Worm (Caenorhabditis elegans): Measurements from ENCODE around the gene flp-23.

flp-23 gene

ce11 chrIII:8678371-8678770, 27.8 kb downstream of the flp-23 start (continued):
- no peak for TF ChIP-seq ama-1 (optimal IDR thresholded peaks at IDR 0.05)

- TF ChIP-seq ceh-19 (GFP tag; optimal IDR thresholded peaks at IDR 0.05), result no peak
- no peak for TF ChIP-seq ceh-48 (tag; optimal IDR thresholded peaks at IDR 0.05)
- TF ChIP-seq unc-86 (tag; optimal IDR thresholded peaks at IDR 0.05), result no peak
- peak; percentile 53 for TF ChIP-seq ceh-2 (tag; optimal IDR thresholded peaks at IDR 0.05)
- TF ChIP-seq elt-2 (tag; optimal IDR thresholded peaks at IDR 0.05), result peak; percentile 18
- peak; percentile 4 for TF ChIP-seq tbx-7 (tag; optimal IDR thresholded peaks at IDR 0.05)
- no peak for TF ChIP-seq ceh-14 (tag; optimal IDR thresholded peaks at IDR 0.05)
- no peak for TF ChIP-seq zip-5 (tag; optimal IDR thresholded peaks at IDR 0.05)
- no peak for TF ChIP-seq T23F11.4 (GFP tag; optimal IDR thresholded peaks at IDR 0.05)
- no peak for TF ChIP-seq pag-3 (tag; optimal IDR thresholded peaks at IDR 0.05; ENCODE audit: borderline replicate concordance)
- TF ChIP-seq unc-42 (tag; optimal IDR thresholded peaks at IDR 0.05), result no peak
- peak; percentile 49 for TF ChIP-seq ceh-31 (tag; optimal IDR thresholded peaks at IDR 0.05)
- peak; percentile 6 for TF ChIP-seq tbx-2 (tag; optimal IDR thresholded peaks at IDR 0.05)
- TF ChIP-seq ceh-6 (GFP tag; optimal IDR thresholded peaks at IDR 0.05), result no peak
- peak; percentile 29 for TF ChIP-seq ets-4 (tag; optimal IDR thresholded peaks at IDR 0.05)
- peak; percentile 68 for TF ChIP-seq C08G9.2 (tag; optimal IDR thresholded peaks at IDR 0.05)
- TF ChIP-seq fax-1 (tag; optimal IDR thresholded peaks at IDR 0.05), result no peak
- TF ChIP-seq rnt-1 (tag; optimal IDR thresholded peaks at IDR 0.05), result no peak
- TF ChIP-seq ceh-24 (tag; optimal IDR thresholded peaks at IDR 0.05), result no peak
- TF ChIP-seq ztf-16 (tag; optimal IDR thresholded peaks at IDR 0.05), result no peak
Observed at ce11 chrIII:8683679-8684263, 33.2 kb downstream of the flp-23 start, which contains the start of gene fli-1. Gene fli-1, minus strand, starts transcription at chrIII:8683736.

ce11 chrIII:8684421-8684820, 33.9 kb downstream of the flp-23 start, which contains the start of gene anmt-1:
Gene anmt-1, plus strand, starts transcription at chrIII:8684808.
- TF ChIP-seq mec-3 (tag; optimal IDR thresholded peaks at IDR 0.05; ENCODE audit: borderline replicate concordance) (no peak), madf-2 (tag; optimal IDR thresholded peaks at IDR 0.05) (no peak), unc-55 (GFP tag; optimal IDR thresholded peaks at IDR 0.05) (peak; percentile 83), pat-9 (tag; optimal IDR thresholded peaks at IDR 0.05) (peak; percentile 17)

ce11 chrIII:8685590-8686240, 35.1 kb downstream of the flp-23 start:
- TF ChIP-seq ama-1 (optimal IDR thresholded peaks at IDR 0.05) (peak; percentile 10), elt-2 (tag; optimal IDR thresholded peaks at IDR 0.05) (no peak), C38D4.7 (GFP tag; optimal IDR thresholded peaks at IDR 0.05) (no peak)

- TF ChIP-seq unc-55 (GFP tag; optimal IDR thresholded peaks at IDR 0.05) (peak; percentile 22), hlh-30 (tag; optimal IDR thresholded peaks at IDR 0.05; ENCODE audit: insufficient read depth) (no peak), K09A11.1 (tag; optimal IDR thresholded peaks at IDR 0.05; ENCODE audit: insufficient read depth) (no peak), elt-2 (tag; optimal IDR thresholded peaks at IDR 0.05) (peak; percentile 47)
Observed at ce11 chrIII:8688438-8688946, 37.9 kb downstream of the flp-23 start, which contains the start of gene hadb-1. Gene hadb-1, minus strand, starts transcription at chrIII:8688488.

ce11 chrIII:8689143-8689542, 38.6 kb downstream of the flp-23 start:
- TF ChIP-seq ets-4 (tag; optimal IDR thresholded peaks at IDR 0.05) (no peak), unc-3 (GFP tag; conservative IDR thresholded peaks at IDR 0.05) (no peak), unc-3 (tag; optimal IDR thresholded peaks at IDR 0.05) (no peak), Y22D7AL.16 (tag; optimal IDR thresholded peaks at IDR 0.05) (no peak), pqm-1 (tag; optimal IDR thresholded peaks at IDR 0.05) (no peak), npax-4 (tag; optimal IDR thresholded peaks at IDR 0.05) (no peak), sox-4 (tag; optimal IDR thresholded peaks at IDR 0.05) (no peak), hlh-6 (tag; optimal IDR thresholded peaks at IDR 0.05) (no peak), mec-3 (tag; optimal IDR thresholded peaks at IDR 0.05; ENCODE audit: borderline replicate concordance) (no peak), ceh-2 (tag; optimal IDR thresholded peaks at IDR 0.05) (no peak)

Data from whole organism, late embryonic.